Fruit fly (Drosophila melanogaster) whole organism: Measurements from ENCODE around the gene CG17026.

Experiments
- CG8478 ChIP-seq: fragments of >200 bp; optimal IDR thresholded peaks from 2 replicates; lab custom pipeline; 2018; ENCODE audit warnings: inconsistent platforms
- pan ChIP-seq: fragments of >200 bp; optimal IDR thresholded peaks from 2 replicates; lab custom pipeline; 2017
- usp ChIP-seq: fragments of >200 bp; optimal IDR thresholded peaks from 2 replicates; lab custom pipeline; 2017; ENCODE audit warnings: missing biosample characterization, missing genetic modification characterization, mixed read lengths

DNA sequence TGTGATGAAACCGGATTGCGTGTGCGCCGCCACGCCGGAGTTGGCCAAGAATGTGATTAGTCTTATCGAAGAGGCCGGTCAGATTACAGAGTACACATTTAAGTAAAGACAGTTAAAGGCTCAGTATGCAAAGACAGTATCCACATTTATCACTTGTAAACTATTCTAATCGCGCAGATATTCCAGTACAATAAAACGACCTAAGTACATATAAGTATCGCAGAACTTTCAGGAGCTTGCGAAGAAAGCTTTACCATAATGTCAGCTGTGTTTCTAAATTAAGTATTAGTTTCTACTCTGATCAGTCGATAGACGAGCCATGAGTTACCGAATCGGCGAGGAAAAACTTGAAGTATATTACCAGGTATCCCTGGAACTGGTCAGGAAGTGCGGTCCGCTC lies 3.1 kb downstream of the CG17026 start, which contains the start of gene CG17028:
- no peak for TF ChIP-seq pan (lab: Kevin White, UChicago)
- TF ChIP-seq CG8478 (lab: Kevin White, UChicago): no peak
- no peak for TF ChIP-seq usp (GFP tag; lab: Kevin White, UChicago)
